Worm (Caenorhabditis elegans) whole organism, midembryonic: ENCODE data around the gene npr-32.
A peak's percentile ranks its signal among the peaks of the same experiment; 100 is the strongest.

Experiments used
- T22C8.4 ChIP-seq: fragments of 200-800 bp; sonication (Bioruptor generic); IDR thresholded peaks from 2 replicates; pipeline ENCODE4 v1.3.6; 2022; ENCODE audit warnings: missing genetic modification characterization, missing compliant biosample characterization
- cog-1 ChIP-seq: sonication (generic microtip); optimal IDR thresholded peaks from 2 replicates; lab custom pipeline; 2016; ENCODE audit warnings: missing genetic modification characterization, missing compliant biosample characterization
- flt-1 ChIP-seq: fragments of 200-800 bp; sonication (Bioruptor generic); IDR thresholded peaks from 2 replicates; pipeline ENCODE4 v1.3.6; 2022; ENCODE audit warnings: missing genetic modification characterization, missing compliant biosample characterization
- klf-2 ChIP-seq: fragments of 200-800 bp; sonication (Bioruptor generic); conservative IDR thresholded peaks from 2 replicates; pipeline ENCODE4 v1.3.6; 2022; ENCODE audit warnings: missing genetic modification reagents, missing genetic modification characterization, missing compliant biosample characterization
- med-1 ChIP-seq: sonication (generic microtip); optimal IDR thresholded peaks from 2 replicates; lab custom pipeline; 2017; ENCODE audit warnings: missing genetic modification characterization, mild to moderate bottlenecking, missing compliant biosample characterization, antibody characterized with exemption, missing genetic modification reagents; ENCODE audit not compliant: insufficient read depth
- ref-1 ChIP-seq: fragments of 200-800 bp; sonication (Bioruptor generic); conservative IDR thresholded peaks from 2 replicates; pipeline ENCODE4 v1.3.6; 2022; ENCODE audit warnings: missing genetic modification reagents, missing genetic modification characterization, missing compliant biosample characterization
- tab-1 ChIP-seq: fragments of 200-800 bp; sonication (Bioruptor generic); IDR thresholded peaks from 2 replicates; pipeline ENCODE4 v1.3.6; 2022; ENCODE audit warnings: missing genetic modification characterization, missing compliant biosample characterization
- ztf-23 ChIP-seq: fragments of 200-800 bp; sonication (Bioruptor generic); IDR thresholded peaks from 2 replicates; pipeline ENCODE4 v1.3.6; 2022; ENCODE audit warnings: missing genetic modification reagents, missing genetic modification characterization, missing compliant biosample characterization
- ztf-29 ChIP-seq: fragments of 200-800 bp; sonication (Bioruptor generic); IDR thresholded peaks from 2 replicates; pipeline ENCODE4 v1.3.6; 2022; ENCODE audit warnings: missing genetic modification reagents, missing genetic modification characterization, missing compliant biosample characterization

Gene npr-32

ce11 chrIV:17269702-17270101 lies 38.8 kb upstream of the npr-32 start:
- TF ChIP-seq T22C8.4 (GFP tag; lab: Robert Waterston, UW) (no peak), cog-1 (tag; lab: Kevin White, UChicago) (peak; percentile 22), ref-1 (GFP tag; lab: Robert Waterston, UW) (no peak), ztf-23 (GFP tag; lab: Robert Waterston, UW) (no peak)

ce11 chrIV:17269042-17269441 lies 38.2 kb upstream of the npr-32 start, which contains the start of gene atgp-1:
TSS of gene atgp-1 (plus strand) at chrIV:17269342.
- TF ChIP-seq med-1 (GFP tag; lab: Kevin White, UChicago), result no peak
- no peak for TF ChIP-seq cog-1 (tag; lab: Kevin White, UChicago)
- TF ChIP-seq ztf-29 (GFP tag; lab: Robert Waterston, UW), result no peak
- TF ChIP-seq ztf-23 (GFP tag; lab: Robert Waterston, UW), result no peak
- no peak for TF ChIP-seq klf-2
- TF ChIP-seq T22C8.4 (GFP tag; lab: Robert Waterston, UW), result no peak
- TF ChIP-seq tab-1 (GFP tag; lab: Robert Waterston, UW), result no peak
- TF ChIP-seq ref-1 (GFP tag; lab: Robert Waterston, UW), result no peak
- no peak for TF ChIP-seq flt-1 (GFP tag; lab: Robert Waterston, UW)

- no peak for TF ChIP-seq flt-1 (GFP tag; lab: Robert Waterston, UW)
- no peak for TF ChIP-seq ref-1 (GFP tag; lab: Robert Waterston, UW)
- 0 out of 2 replicates have a peak, but pooled peaks have one; percentile 61 for TF ChIP-seq ztf-23 (GFP tag; lab: Robert Waterston, UW)
- no peak for TF ChIP-seq ztf-29 (GFP tag; lab: Robert Waterston, UW)
- TF ChIP-seq klf-2, result no peak
- TF ChIP-seq tab-1 (GFP tag; lab: Robert Waterston, UW), result no peak
- TF ChIP-seq med-1 (GFP tag; lab: Kevin White, UChicago), result no peak
- TF ChIP-seq cog-1 (tag; lab: Kevin White, UChicago), result peak; percentile 51
- TF ChIP-seq T22C8.4 (GFP tag; lab: Robert Waterston, UW), result no peak
Measured at ce11 chrIV:17268628-17269027, 37.8 kb upstream of the npr-32 start.

- no peak for TF ChIP-seq klf-2
Measured at ce11 chrIV:17268069-17268468, 37.2 kb upstream of the npr-32 start.

- TF ChIP-seq ref-1 (GFP tag; lab: Robert Waterston, UW) (no peak), ztf-29 (GFP tag; lab: Robert Waterston, UW) (no peak), klf-2 (no peak), cog-1 (tag; lab: Kevin White, UChicago) (no peak), med-1 (GFP tag; lab: Kevin White, UChicago) (no peak), flt-1 (GFP tag; lab: Robert Waterston, UW) (no peak), ztf-23 (GFP tag; lab: Robert Waterston, UW) (no peak), T22C8.4 (GFP tag; lab: Robert Waterston, UW) (no peak)
Measured at ce11 chrIV:17267304-17267891, 36.5 kb upstream of the npr-32 start.

ce11 chrIV:17265716-17266115 lies 34.9 kb upstream of the npr-32 start:
- TF ChIP-seq klf-2 (no peak), tab-1 (GFP tag; lab: Robert Waterston, UW) (no peak), cog-1 (tag; lab: Kevin White, UChicago) (no peak), flt-1 (GFP tag; lab: Robert Waterston, UW) (no peak), med-1 (GFP tag; lab: Kevin White, UChicago) (no peak), ztf-23 (GFP tag; lab: Robert Waterston, UW) (no peak), T22C8.4 (GFP tag; lab: Robert Waterston, UW) (no peak), ztf-29 (GFP tag; lab: Robert Waterston, UW) (no peak)

ce11 chrIV:17265279-17265678 lies 34.4 kb upstream of the npr-32 start, which contains the start of gene str-187:
TSS of gene str-187 (plus strand) at chrIV:17265579.
- TF ChIP-seq ref-1 (GFP tag; lab: Robert Waterston, UW) (no peak), ztf-23 (GFP tag; lab: Robert Waterston, UW) (no peak), ztf-29 (GFP tag; lab: Robert Waterston, UW) (no peak), cog-1 (tag; lab: Kevin White, UChicago) (no peak), klf-2 (no peak), T22C8.4 (GFP tag; lab: Robert Waterston, UW) (no peak)

ce11 chrIV:17264714-17265113 lies 33.9 kb upstream of the npr-32 start, which contains the start of gene F26D10.13:
TSS of gene F26D10.13 (minus strand) at chrIV:17264814.
- no peak for TF ChIP-seq klf-2
- TF ChIP-seq ztf-23 (GFP tag; lab: Robert Waterston, UW), result no peak
- TF ChIP-seq ztf-29 (GFP tag; lab: Robert Waterston, UW), result no peak
- TF ChIP-seq cog-1 (tag; lab: Kevin White, UChicago), result no peak
- no peak for TF ChIP-seq flt-1 (GFP tag; lab: Robert Waterston, UW)
- no peak for TF ChIP-seq med-1 (GFP tag; lab: Kevin White, UChicago)
- TF ChIP-seq T22C8.4 (GFP tag; lab: Robert Waterston, UW), result no peak
- TF ChIP-seq tab-1 (GFP tag; lab: Robert Waterston, UW), result no peak
- TF ChIP-seq ref-1 (GFP tag; lab: Robert Waterston, UW), result no peak

ce11 chrIV:17263714-17264113 lies 32.9 kb upstream of the npr-32 start:
- TF ChIP-seq klf-2 (no peak), flt-1 (GFP tag; lab: Robert Waterston, UW) (no peak), T22C8.4 (GFP tag; lab: Robert Waterston, UW) (no peak), tab-1 (GFP tag; lab: Robert Waterston, UW) (no peak), cog-1 (tag; lab: Kevin White, UChicago) (no peak), ztf-23 (GFP tag; lab: Robert Waterston, UW) (no peak), ztf-29 (GFP tag; lab: Robert Waterston, UW) (no peak), ref-1 (GFP tag; lab: Robert Waterston, UW) (no peak), med-1 (GFP tag; lab: Kevin White, UChicago) (no peak)
